Fruit fly (Drosophila melanogaster): Measurements from ENCODE around the gene CG43867.

Gene CG43867

DNA sequence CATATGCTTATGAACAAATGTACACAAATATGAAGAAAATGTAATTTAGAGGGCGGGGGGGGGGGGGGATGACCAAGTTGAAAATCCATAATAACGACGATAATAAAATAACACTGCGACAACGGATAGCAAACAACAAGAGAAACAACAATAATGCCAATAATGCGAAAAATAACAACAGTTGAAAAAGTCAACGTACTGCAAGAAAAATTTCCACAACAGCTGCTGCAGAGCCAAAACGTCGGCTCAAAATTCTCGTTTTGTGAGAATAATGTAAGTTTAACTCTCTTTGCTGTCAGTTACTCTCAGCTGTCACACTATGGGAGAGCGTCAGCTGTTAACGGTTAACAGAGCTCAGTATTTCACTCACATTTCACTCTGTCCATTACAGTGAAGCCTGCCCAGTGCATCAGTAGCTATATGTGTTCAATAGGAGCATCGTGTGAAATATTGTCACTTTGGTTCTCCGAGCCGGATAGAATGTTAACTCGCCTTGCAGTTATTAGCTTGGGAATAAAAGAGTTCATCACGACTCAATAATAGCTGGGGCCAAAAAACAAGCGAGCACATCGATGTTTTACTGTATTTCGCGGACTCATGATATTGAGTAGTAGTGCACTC lies 26.9 kb downstream of the CG43867 start (continued):
- TF ChIP-seq CG9139 (GFP tag; optimal IDR thresholded peaks at IDR 0.05) (peak; percentile 77), dsx (GFP tag; optimal IDR thresholded peaks at IDR 0.05; ENCODE audit: poor library complexity, severe bottlenecking) (peak; percentile 85), fkh (GFP tag; optimal IDR thresholded peaks at IDR 0.05) (no peak), vri (GFP tag; optimal IDR thresholded peaks at IDR 0.05) (peak; percentile 84), CG8319 (GFP tag; optimal IDR thresholded peaks at IDR 0.05) (peak; percentile 88), Sox15 (GFP tag; optimal IDR thresholded peaks at IDR 0.05) (peak; percentile 91), achi (GFP tag; optimal IDR thresholded peaks at IDR 0.05) (peak; percentile 91), Eip75B (GFP tag; optimal IDR thresholded peaks at IDR 0.05) (peak; percentile 93), ss (GFP tag; optimal IDR thresholded peaks at IDR 0.05) (peak; percentile 79 to 91), fd59A (GFP tag; optimal IDR thresholded peaks at IDR 0.05) (peak; percentile 88), acj6 (GFP tag; optimal IDR thresholded peaks at IDR 0.05) (peak; percentile 94), CG8119 (GFP tag; IDR thresholded peaks at IDR 0.05) (peak; percentile 92), CG4318 (GFP tag; optimal IDR thresholded peaks at IDR 0.05) (peak; percentile 87), Eip93F (GFP tag; optimal IDR thresholded peaks at IDR 0.05) (peak; percentile 68), CG3032 (tag; optimal IDR thresholded peaks at IDR 0.05) (peak; percentile 85), Gug (GFP tag; IDR thresholded peaks at IDR 0.05) (peak; percentile 92), lz (GFP tag; optimal IDR thresholded peaks at IDR 0.05) (peak; percentile 95), Ets21C (GFP tag; optimal IDR thresholded peaks at IDR 0.05) (peak; percentile 91), esn (GFP tag; optimal IDR thresholded peaks at IDR 0.05) (peak; percentile 94), Met (GFP tag; optimal IDR thresholded peaks at IDR 0.05) (peak; percentile 94), CG16779 (tag; optimal IDR thresholded peaks at IDR 0.05) (peak; percentile 82), svp (GFP tag) (peak; percentile 95), Hr38 (GFP tag; optimal IDR thresholded peaks at IDR 0.05) (no peak), CG11762 (GFP tag; optimal IDR thresholded peaks at IDR 0.05; ENCODE audit: insufficient read depth) (peak; percentile 87), CG3919 (GFP tag; optimal IDR thresholded peaks at IDR 0.05) (peak; percentile 92)

DNA sequence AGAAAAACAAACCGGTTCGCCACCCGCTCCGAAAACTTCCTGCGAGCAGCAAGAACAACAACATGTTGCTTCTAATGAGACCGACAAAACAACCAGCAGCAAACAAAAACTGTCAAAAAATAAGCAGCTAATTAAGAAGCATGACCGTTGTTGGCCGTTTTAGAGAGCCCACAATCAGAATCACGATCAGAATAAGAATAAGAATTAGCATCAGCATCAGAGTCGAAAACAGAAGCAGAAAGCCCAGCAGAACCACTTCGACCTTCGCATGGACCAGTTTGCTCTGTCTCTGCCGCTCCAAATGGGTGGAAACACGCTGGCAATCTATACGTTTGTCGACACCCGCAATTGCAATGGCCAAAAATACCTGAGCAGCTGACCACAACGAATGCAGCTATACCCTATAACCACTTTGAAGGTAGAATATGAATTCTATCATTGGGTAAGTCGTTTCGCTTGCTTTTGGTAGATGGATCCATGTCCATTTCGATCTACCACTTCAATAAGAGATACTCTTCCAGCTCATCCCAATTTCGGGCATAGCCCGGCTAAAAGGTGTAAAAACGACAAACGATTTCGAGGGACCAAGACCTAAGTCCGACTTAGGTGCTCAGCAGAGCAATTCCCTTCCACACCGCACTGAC lies 28.2 kb downstream of the CG43867 start:
- peak; percentile 53 for TF ChIP-seq CG15336 (GFP tag; IDR thresholded peaks at IDR 0.05)
- peak; percentile 2 for TF ChIP-seq Lpt (GFP tag; optimal IDR thresholded peaks at IDR 0.05)
- no peak for TF ChIP-seq CG8632 (GFP tag; optimal IDR thresholded peaks at IDR 0.05)
- no peak for TF ChIP-seq CG11762 (GFP tag; optimal IDR thresholded peaks at IDR 0.05; ENCODE audit: insufficient read depth)
- peak; percentile 7; the same call in 1 of the 2 replicates for TF ChIP-seq CG11294 (GFP tag; IDR thresholded peaks at IDR 0.05)
- peak; percentile 46 for TF ChIP-seq svp (GFP tag)
- TF ChIP-seq fd59A (GFP tag; optimal IDR thresholded peaks at IDR 0.05), result no peak
- TF ChIP-seq eg (GFP tag; IDR thresholded peaks at IDR 0.05), result peak; percentile 50; the same call in 1 of the 3 replicates
- TF ChIP-seq CG6854 (GFP tag; optimal IDR thresholded peaks at IDR 0.05), result no peak
- TF ChIP-seq CG34406 (GFP tag; optimal IDR thresholded peaks at IDR 0.05), result no peak
- no peak for TF ChIP-seq Met (GFP tag; optimal IDR thresholded peaks at IDR 0.05)
- peak; percentile 57 for TF ChIP-seq Eip78C (GFP tag)
- TF ChIP-seq CG8119 (GFP tag; IDR thresholded peaks at IDR 0.05), result 0 out of 3 replicates have a peak, but pooled peaks have one; percentile 20
- peak; percentile 21 for TF ChIP-seq CG32006 (GFP tag; optimal IDR thresholded peaks at IDR 0.05)
- no peak for TF ChIP-seq spab (GFP tag; optimal IDR thresholded peaks at IDR 0.05)
- TF ChIP-seq CG6163 (GFP tag; IDR thresholded peaks at IDR 0.05), result 0 out of 3 replicates have a peak, but pooled peaks have one; percentile 13

DNA sequence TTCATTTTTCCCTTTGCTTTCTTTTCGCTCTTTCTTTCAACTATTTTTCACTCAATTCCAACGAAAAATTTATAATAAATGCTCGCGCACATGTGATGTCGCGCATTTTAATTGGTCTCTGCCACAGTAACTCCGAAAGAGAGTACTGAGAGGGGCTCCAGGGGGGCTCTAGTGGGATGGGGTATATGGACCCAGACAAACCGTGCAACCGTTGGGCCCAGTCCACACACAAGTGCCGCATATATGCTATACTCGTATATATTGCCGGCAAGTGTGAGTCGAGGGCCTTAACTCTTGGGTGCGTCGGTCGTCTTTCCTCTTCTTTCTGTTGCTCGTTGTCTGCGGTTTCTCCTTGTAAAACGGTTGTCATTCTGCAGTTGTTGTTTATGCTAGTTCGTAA lies 29.4 kb downstream of the CG43867 start:
- TF ChIP-seq CG8119 (GFP tag; IDR thresholded peaks at IDR 0.05) (no peak), Eip93F (GFP tag; optimal IDR thresholded peaks at IDR 0.05) (no peak), vri (GFP tag; optimal IDR thresholded peaks at IDR 0.05) (no peak), CG32006 (GFP tag; optimal IDR thresholded peaks at IDR 0.05) (no peak), Lpt (GFP tag; optimal IDR thresholded peaks at IDR 0.05) (no peak), CG6276 (GFP tag; optimal IDR thresholded peaks at IDR 0.05) (no peak), Blimp-1 (GFP tag; optimal IDR thresholded peaks at IDR 0.05) (no peak), net (GFP tag; optimal IDR thresholded peaks at IDR 0.05) (peak; percentile 37), pdm3 (GFP tag; optimal IDR thresholded peaks at IDR 0.05) (no peak), ss (GFP tag; optimal IDR thresholded peaks at IDR 0.05) (peak; percentile 14 to 25), CG7368 (GFP tag; optimal IDR thresholded peaks at IDR 0.05) (peak; percentile 29), CG6792 (GFP tag; optimal IDR thresholded peaks at IDR 0.05) (peak; percentile 21), acj6 (GFP tag; optimal IDR thresholded peaks at IDR 0.05) (no peak), CG4318 (GFP tag; optimal IDR thresholded peaks at IDR 0.05) (no peak), CG10669 (GFP tag; optimal IDR thresholded peaks at IDR 0.05) (peak; percentile 17), cyc (GFP tag; optimal IDR thresholded peaks at IDR 0.05) (no peak), Sox102F (GFP tag; optimal IDR thresholded peaks at IDR 0.05) (no peak), CG6163 (GFP tag; IDR thresholded peaks at IDR 0.05) (peak; percentile 63; the same call in 2 of the 3 replicates), dsx (GFP tag; optimal IDR thresholded peaks at IDR 0.05; ENCODE audit: poor library complexity, severe bottlenecking) (peak; percentile 11), CG3919 (GFP tag; optimal IDR thresholded peaks at IDR 0.05) (peak; percentile 18)
